Fruit fly (Drosophila melanogaster) whole organism, embryonic: ENCODE data around the gene CG14628.

ENCODE experiments used
- Atf6 ChIP-seq: fragments of 200-800 bp; sonication (Bioruptor generic); IDR thresholded peaks from 2 replicates; pipeline ENCODE4 v1.3.6; 2022; ENCODE audit warnings: missing biosample characterization, missing genetic modification characterization
- CG10267 ChIP-seq: fragments of 200-800 bp; sonication (Bioruptor generic); optimal IDR thresholded peaks from 2 replicates; lab custom pipeline; 2018; ENCODE audit warnings: missing biosample characterization, mild to moderate bottlenecking, missing genetic modification characterization, moderate library complexity
- CG10321 ChIP-seq: fragments of 200-800 bp; sonication (Bioruptor generic); IDR thresholded peaks from 2 replicates; pipeline ENCODE4 v1.3.6; 2022; ENCODE audit warnings: missing biosample characterization, missing genetic modification characterization
- CG11456 ChIP-seq: fragments of 200-800 bp; sonication (Bioruptor generic); IDR thresholded peaks from 3 replicates; pipeline ENCODE4 v1.3.6; 2022; ENCODE audit warnings: missing biosample characterization, missing genetic modification characterization
- CG12071 ChIP-seq: fragments of 200-800 bp; sonication (Bioruptor generic); optimal IDR thresholded peaks from 3 replicates; lab custom pipeline; 2018; ENCODE audit warnings: missing biosample characterization, mild to moderate bottlenecking, missing genetic modification characterization
- CG12155 ChIP-seq: fragments of 200-800 bp; sonication (Bioruptor generic); optimal IDR thresholded peaks from 3 replicates; lab custom pipeline; 2016; ENCODE audit warnings: missing biosample characterization, missing genetic modification characterization
- CG12299 ChIP-seq: fragments of 200-800 bp; sonication (Bioruptor generic); optimal IDR thresholded peaks from 2 replicates; lab custom pipeline; 2018; ENCODE audit warnings: missing biosample characterization, mild to moderate bottlenecking, missing genetic modification characterization
- CG14050 ChIP-seq: fragments of 200-800 bp; sonication (Bioruptor generic); IDR thresholded peaks from 3 replicates; pipeline ENCODE4 v1.3.6; 2022; ENCODE audit warnings: missing biosample characterization, missing genetic modification characterization
- CG15269 ChIP-seq: fragments of 200-800 bp; sonication (Bioruptor generic); optimal IDR thresholded peaks from 2 replicates; lab custom pipeline; 2018; ENCODE audit warnings: missing biosample characterization, mild to moderate bottlenecking, missing genetic modification characterization, moderate library complexity
- CG16813 ChIP-seq: fragments of 200-800 bp; sonication (Bioruptor generic); IDR thresholded peaks from 3 replicates; pipeline ENCODE4 v1.3.6; 2022; ENCODE audit warnings: missing biosample characterization, missing genetic modification characterization; ENCODE audit not compliant: partially characterized antibody
- CG3163 ChIP-seq: fragments of 200-800 bp; sonication (Bioruptor generic); optimal IDR thresholded peaks from 3 replicates; lab custom pipeline; 2016; ENCODE audit warnings: missing biosample characterization, missing genetic modification characterization
- CG34224 ChIP-seq: fragments of 200-800 bp; sonication (Bioruptor generic); IDR thresholded peaks from 3 replicates; pipeline ENCODE4 v1.3.6; 2022; ENCODE audit warnings: missing biosample characterization, missing genetic modification characterization; ENCODE audit not compliant: partially characterized antibody
- CG4282 ChIP-seq: fragments of 200-800 bp; sonication (Bioruptor generic); optimal IDR thresholded peaks from 2 replicates; lab custom pipeline; 2016; ENCODE audit warnings: missing biosample characterization, missing genetic modification characterization
- CG4854 ChIP-seq: fragments of 200-800 bp; sonication (Bioruptor generic); optimal IDR thresholded peaks from 2 replicates; lab custom pipeline; 2016; ENCODE audit warnings: missing biosample characterization, missing genetic modification characterization, inconsistent platforms
- CG6175 ChIP-seq: fragments of 200-800 bp; sonication (Bioruptor generic); IDR thresholded peaks from 3 replicates; pipeline ENCODE4 v1.3.6; 2022; ENCODE audit warnings: missing biosample characterization, missing genetic modification characterization
- CG7372 ChIP-seq: fragments of 200-800 bp; sonication (Bioruptor generic); IDR thresholded peaks from 2 replicates; pipeline ENCODE4 v1.3.6; 2022; ENCODE audit warnings: missing biosample characterization, missing genetic modification characterization
- CG9797 ChIP-seq: fragments of 200-800 bp; sonication (Bioruptor generic); optimal IDR thresholded peaks from 3 replicates; lab custom pipeline; 2018; ENCODE audit warnings: missing biosample characterization, mild to moderate bottlenecking, missing genetic modification characterization
- CrebB ChIP-seq: fragments of 200-800 bp; sonication (Bioruptor generic); optimal IDR thresholded peaks from 3 replicates; lab custom pipeline; 2018; ENCODE audit warnings: missing biosample characterization, mild to moderate bottlenecking, missing genetic modification characterization
- Doc2 ChIP-seq: fragments of 200-800 bp; sonication (Bioruptor generic); IDR thresholded peaks from 2 replicates; pipeline ENCODE4 v1.3.6; 2022; ENCODE audit warnings: missing biosample characterization, missing genetic modification characterization
- Ets65A ChIP-seq: fragments of 200-800 bp; sonication (Bioruptor generic); peaks from one replicate; lab custom pipeline; 2016; ENCODE audit warnings: missing biosample characterization, missing genetic modification characterization
- Fer3 ChIP-seq: fragments of 200-800 bp; sonication (Bioruptor generic); optimal IDR thresholded peaks from 2 replicates; lab custom pipeline; 2018; ENCODE audit warnings: missing biosample characterization, mild to moderate bottlenecking, missing genetic modification characterization, moderate library complexity
- HLH3B ChIP-seq: fragments of 200-800 bp; sonication (Bioruptor generic); IDR thresholded peaks from 2 replicates; pipeline ENCODE4 v1.3.6; 2022; ENCODE audit warnings: missing biosample characterization, missing genetic modification characterization
- Hmr ChIP-seq: fragments of 200-800 bp; sonication (Bioruptor generic); optimal IDR thresholded peaks from 3 replicates; lab custom pipeline; 2017; ENCODE audit warnings: mild to moderate bottlenecking, missing biosample characterization, missing genetic modification reagents, missing genetic modification characterization
- Hr51 ChIP-seq, 2 experiments: fragments of 200-800 bp; sonication (Bioruptor generic); optimal IDR thresholded peaks; 2 replicates in 1 of 2; 3 replicates in 1 of 2; lab custom pipeline; 2016 to 2018; ENCODE audit warnings: missing biosample characterization in 2 of 2, missing genetic modification characterization in 2 of 2, mild to moderate bottlenecking in 1 of 2, moderate library complexity in 1 of 2
- Mes4 ChIP-seq: fragments of 200-800 bp; sonication (Bioruptor generic); optimal IDR thresholded peaks from 2 replicates; lab custom pipeline; 2016; ENCODE audit warnings: missing biosample characterization, missing genetic modification characterization
- Opbp ChIP-seq: fragments of 200-800 bp; sonication (Bioruptor generic); IDR thresholded peaks from 3 replicates; pipeline ENCODE4 v1.3.6; 2022; ENCODE audit warnings: missing biosample characterization, missing genetic modification characterization; ENCODE audit not compliant: partially characterized antibody
- PHDP ChIP-seq: fragments of 200-800 bp; sonication (Bioruptor generic); optimal IDR thresholded peaks from 3 replicates; lab custom pipeline; 2018; ENCODE audit warnings: missing biosample characterization, mild to moderate bottlenecking, missing genetic modification characterization, moderate library complexity
- Rx ChIP-seq: fragments of 200-800 bp; sonication (Bioruptor generic); IDR thresholded peaks from 2 replicates; pipeline ENCODE4 v1.3.6; 2022; ENCODE audit warnings: missing biosample characterization, missing genetic modification characterization
- Spps ChIP-seq: fragments of 200-800 bp; sonication (Bioruptor generic); optimal IDR thresholded peaks from 2 replicates; lab custom pipeline; 2018; ENCODE audit warnings: missing biosample characterization, mild to moderate bottlenecking, missing genetic modification characterization
- Tbp ChIP-seq: fragments of >200 bp; optimal IDR thresholded peaks from 2 replicates; lab custom pipeline; 2018; ENCODE audit warnings: missing biosample characterization, missing genetic modification characterization
- abd-A ChIP-seq: fragments of 200-800 bp; sonication (Bioruptor generic); optimal IDR thresholded peaks from 3 replicates; lab custom pipeline; 2019; ENCODE audit warnings: missing biosample characterization, mild to moderate bottlenecking, missing genetic modification characterization, moderate library complexity
- bab2 ChIP-seq: fragments of 200-800 bp; sonication (Bioruptor generic); optimal IDR thresholded peaks from 2 replicates; lab custom pipeline; 2016; ENCODE audit warnings: missing biosample characterization, missing genetic modification characterization
- br ChIP-seq: fragments of >200 bp; optimal IDR thresholded peaks from 2 replicates; lab custom pipeline; 2017
- cato ChIP-seq: fragments of 200-800 bp; sonication (Bioruptor generic); optimal IDR thresholded peaks from 2 replicates; lab custom pipeline; 2016; ENCODE audit warnings: missing biosample characterization, missing genetic modification characterization, borderline replicate concordance
- croc ChIP-seq: fragments of 200-800 bp; sonication (Bioruptor generic); conservative IDR thresholded peaks from 3 replicates; pipeline ENCODE4 v1.3.6; 2022; ENCODE audit warnings: missing biosample characterization, missing genetic modification characterization
- dimm ChIP-seq: fragments of 200-800 bp; sonication (Bioruptor generic); IDR thresholded peaks from 2 replicates; pipeline ENCODE4 v1.3.6; 2022; ENCODE audit warnings: missing biosample characterization, missing genetic modification characterization
- en ChIP-seq: fragments of 200-800 bp; sonication (Bioruptor generic); optimal IDR thresholded peaks from 2 replicates; lab custom pipeline; 2016; ENCODE audit warnings: missing biosample characterization, missing genetic modification characterization
- fd102C ChIP-seq: fragments of 200-800 bp; sonication (Bioruptor generic); optimal IDR thresholded peaks from 2 replicates; lab custom pipeline; 2018; ENCODE audit warnings: missing biosample characterization, mild to moderate bottlenecking, missing genetic modification characterization, moderate library complexity
- fd3F ChIP-seq: fragments of 200-800 bp; sonication (Bioruptor generic); optimal IDR thresholded peaks from 2 replicates; lab custom pipeline; 2018; ENCODE audit warnings: missing biosample characterization, mild to moderate bottlenecking, missing genetic modification characterization, moderate library complexity
- gcm ChIP-seq: fragments of 200-800 bp; sonication (Bioruptor generic); optimal IDR thresholded peaks from 2 replicates; lab custom pipeline; 2019; ENCODE audit warnings: missing biosample characterization, mild to moderate bottlenecking, missing genetic modification characterization, moderate library complexity
- kah ChIP-seq: fragments of 200-800 bp; sonication (Bioruptor generic); optimal IDR thresholded peaks from 2 replicates; lab custom pipeline; 2018; ENCODE audit warnings: missing biosample characterization, mild to moderate bottlenecking, missing genetic modification characterization
- ken ChIP-seq: fragments of 200-800 bp; sonication (Bioruptor generic); IDR thresholded peaks from 3 replicates; pipeline ENCODE4 v1.3.6; 2022; ENCODE audit warnings: missing biosample characterization, missing genetic modification characterization
- nerfin-1 ChIP-seq: fragments of 200-800 bp; sonication (Bioruptor generic); optimal IDR thresholded peaks from 3 replicates; lab custom pipeline; 2019; ENCODE audit warnings: missing biosample characterization, mild to moderate bottlenecking, missing genetic modification characterization, moderate library complexity
- phol ChIP-seq: fragments of 200-800 bp; sonication (Bioruptor generic); optimal IDR thresholded peaks from 3 replicates; lab custom pipeline; 2018; ENCODE audit warnings: missing biosample characterization, mild to moderate bottlenecking, missing genetic modification characterization, moderate library complexity
- psq ChIP-seq: fragments of 200-800 bp; sonication (Bioruptor generic); optimal IDR thresholded peaks from 2 replicates; lab custom pipeline; 2017; ENCODE audit warnings: missing biosample characterization, missing genetic modification characterization
- ranshi ChIP-seq: fragments of 200-800 bp; sonication (Bioruptor generic); IDR thresholded peaks from 2 replicates; pipeline ENCODE4 v1.3.6; 2022; ENCODE audit warnings: missing biosample characterization, missing genetic modification characterization
- stwl ChIP-seq: fragments of 200-800 bp; sonication (Bioruptor generic); optimal IDR thresholded peaks from 3 replicates; lab custom pipeline; 2018; ENCODE audit warnings: missing biosample characterization, mild to moderate bottlenecking, missing genetic modification characterization, moderate library complexity
- ttk ChIP-seq: fragments of 200-800 bp; sonication (Bioruptor generic); IDR thresholded peaks from 2 replicates; pipeline ENCODE4 v2.1.2; 2022; ENCODE audit warnings: missing biosample characterization, missing genetic modification characterization
- vfl ChIP-seq: fragments of 200-800 bp; sonication (Bioruptor generic); optimal IDR thresholded peaks from 2 replicates; lab custom pipeline; 2016; ENCODE audit warnings: missing biosample characterization, missing genetic modification characterization
- yki ChIP-seq: fragments of >200 bp; optimal IDR thresholded peaks from 3 replicates; lab custom pipeline; 2018

CG14628 gene

DNA sequence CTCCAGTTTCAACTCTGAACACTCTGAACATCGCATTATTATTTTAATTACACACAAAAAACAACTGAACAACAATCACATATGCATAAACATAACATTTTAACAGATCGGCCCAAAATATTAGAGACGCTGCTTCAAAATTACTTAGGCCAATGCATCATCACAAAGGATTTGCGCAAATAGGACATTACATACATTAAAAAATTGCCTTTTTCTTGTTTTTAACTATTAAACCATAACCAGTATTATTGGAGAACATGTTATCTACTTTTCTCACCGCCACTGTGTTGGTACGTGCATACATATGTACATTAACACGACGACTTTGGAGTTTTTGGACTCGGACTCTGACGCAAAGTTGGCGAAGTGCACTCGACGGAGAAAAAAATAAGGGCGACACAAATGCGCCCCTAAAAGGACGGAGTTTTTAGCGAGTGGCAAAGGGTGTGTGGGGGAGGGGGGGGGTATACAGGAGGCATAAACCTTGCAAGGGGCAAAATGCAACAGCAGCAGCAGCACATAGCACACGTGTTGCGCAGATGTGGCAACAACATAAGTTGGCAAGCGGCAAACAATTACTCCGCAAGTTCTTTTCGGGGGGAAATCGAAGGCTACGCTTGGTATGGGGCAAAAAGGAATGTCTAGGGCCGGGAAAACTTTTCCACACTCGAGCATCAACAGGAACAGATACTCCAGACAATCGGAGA is 15.7 kb upstream of the CG14628 start (continued):
- TF ChIP-seq vfl (GFP tag; lab: Kevin White, UChicago) (no peak), Atf6 (GFP tag; lab: Robert Waterston, UW) (peak; percentile 40; the same call in 1 of the 2 replicates), ken (GFP tag; lab: Robert Waterston, UW) (peak; percentile 71), Hr51 (GFP tag; optimal IDR thresholded peaks at IDR 0.05; lab: Kevin White, UChicago) (peak in 1 of 2 experiments; percentile 73), CG11456 (no peak), CG6175 (GFP tag; lab: Robert Waterston, UW) (no peak), Ets65A (GFP tag; lab: Kevin White, UChicago) (no peak), croc (GFP tag; lab: Robert Waterston, UW) (peak; percentile 48; the same call in 2 of the 3 replicates), Tbp (no peak), CG4854 (no peak), CG34224 (GFP tag; lab: Robert Waterston, UW) (no peak), fd3F (GFP tag; lab: Kevin White, UChicago) (peak; percentile 23), psq (no peak), CG4282 (GFP tag; lab: Kevin White, UChicago) (no peak), CG12155 (GFP tag; lab: Kevin White, UChicago) (peak; percentile 38), phol (tag; lab: Kevin White, UChicago) (peak; percentile 73), CG10321 (GFP tag; lab: Robert Waterston, UW) (no peak), kah (GFP tag; lab: Kevin White, UChicago) (no peak), CG7372 (GFP tag; lab: Robert Waterston, UW) (no peak), Opbp (no peak), Rx (GFP tag; lab: Robert Waterston, UW) (peak; percentile 72), CG12299 (tag; lab: Kevin White, UChicago) (no peak), ranshi (GFP tag; lab: Robert Waterston, UW) (peak; percentile 52), Spps (tag; lab: Kevin White, UChicago) (peak; percentile 28), ttk (peak; percentile 50), abd-A (tag; lab: Kevin White, UChicago) (no peak), Doc2 (GFP tag; lab: Robert Waterston, UW) (no peak), CG9797 (no peak), dimm (GFP tag; lab: Robert Waterston, UW) (no peak), Fer3 (tag; lab: Kevin White, UChicago) (peak; percentile 16), bab2 (peak; percentile 52), PHDP (tag; lab: Kevin White, UChicago) (peak; percentile 73), nerfin-1 (tag; lab: Kevin White, UChicago) (peak; percentile 29), CG15269 (tag; lab: Kevin White, UChicago) (peak; percentile 59), br (no peak), gcm (GFP tag; lab: Kevin White, UChicago) (peak; percentile 51), CG16813 (GFP tag; lab: Robert Waterston, UW) (no peak), HLH3B (GFP tag; lab: Robert Waterston, UW) (peak; percentile 72), Mes4 (GFP tag; lab: Kevin White, UChicago) (peak; percentile 10), Hmr (peak; percentile 49), yki (no peak), CG10267 (tag; lab: Kevin White, UChicago) (peak; percentile 54), CG12071 (GFP tag; lab: Kevin White, UChicago) (peak; percentile 61), cato (peak; percentile 8), CG3163 (no peak), CrebB (no peak), CG14050 (peak; percentile 56; the same call in 2 of the 3 replicates), en (GFP tag; lab: Kevin White, UChicago) (no peak), stwl (tag; lab: Kevin White, UChicago) (no peak), fd102C (GFP tag; lab: Kevin White, UChicago) (peak; percentile 9)
